Fruit fly (Drosophila melanogaster) whole organism, embryonic: ENCODE measurements around the gene teq.

Experiments
- Ada2b ChIP-seq: fragments of 200-800 bp; sonication (Bioruptor generic); IDR thresholded peaks from 2 replicates; pipeline ENCODE4 v1.3.6; 2022; ENCODE audit warnings: missing biosample characterization, missing genetic modification characterization
- Awh ChIP-seq: fragments of 200-800 bp; sonication (Bioruptor generic); IDR thresholded peaks from 2 replicates; pipeline ENCODE4, ENCODE4 v1.3.6; 2022; ENCODE audit warnings: missing biosample characterization, missing genetic modification characterization
- CG10147 ChIP-seq: fragments of 200-800 bp; sonication (Bioruptor generic); optimal IDR thresholded peaks from 2 replicates; lab custom pipeline; 2019; ENCODE audit warnings: missing biosample characterization, mild to moderate bottlenecking, missing genetic modification characterization, moderate library complexity
- CG10979 ChIP-seq: fragments of 200-800 bp; sonication (Bioruptor generic); optimal IDR thresholded peaks from 2 replicates; lab custom pipeline; 2018; ENCODE audit warnings: missing biosample characterization, mild to moderate bottlenecking, missing genetic modification characterization, moderate library complexity
- CG12104 ChIP-seq: fragments of 200-800 bp; sonication (Bioruptor generic); optimal IDR thresholded peaks from 3 replicates; lab custom pipeline; 2016; ENCODE audit warnings: missing biosample characterization, missing genetic modification characterization
- CG12155 ChIP-seq: fragments of 200-800 bp; sonication (Bioruptor generic); optimal IDR thresholded peaks from 3 replicates; lab custom pipeline; 2016; ENCODE audit warnings: missing biosample characterization, missing genetic modification characterization
- CG13775 ChIP-seq: fragments of 200-800 bp; sonication (Bioruptor generic); optimal IDR thresholded peaks from 3 replicates; lab custom pipeline; 2017; ENCODE audit warnings: missing biosample characterization, mild to moderate bottlenecking, missing genetic modification characterization
- CG14441 ChIP-seq: fragments of 200-800 bp; sonication (Bioruptor generic); IDR thresholded peaks from 2 replicates; pipeline ENCODE4 v1.3.6; 2022; ENCODE audit warnings: missing biosample characterization, missing genetic modification characterization
- CG17568 ChIP-seq: fragments of 200-800 bp; sonication (Bioruptor generic); optimal IDR thresholded peaks from 2 replicates; lab custom pipeline; 2018; ENCODE audit warnings: missing biosample characterization, mild to moderate bottlenecking, missing genetic modification characterization, moderate library complexity
- CG1832 ChIP-seq: fragments of 200-800 bp; sonication (Bioruptor generic); optimal IDR thresholded peaks from 2 replicates; lab custom pipeline; 2017; ENCODE audit warnings: missing biosample characterization, mild to moderate bottlenecking, missing genetic modification characterization, inconsistent platforms
- CG33213 ChIP-seq: fragments of 200-800 bp; sonication (Bioruptor generic); optimal IDR thresholded peaks from 3 replicates; lab custom pipeline; 2016; ENCODE audit warnings: missing biosample characterization, missing genetic modification characterization
- CG33557 ChIP-seq: fragments of 200-800 bp; sonication (Bioruptor generic); optimal IDR thresholded peaks from 2 replicates; lab custom pipeline; 2019; ENCODE audit warnings: missing biosample characterization, mild to moderate bottlenecking, missing genetic modification characterization, moderate library complexity
- CG3407 ChIP-seq: fragments of 200-800 bp; sonication (Bioruptor generic); optimal IDR thresholded peaks from 2 replicates; lab custom pipeline; 2018; ENCODE audit warnings: missing biosample characterization, mild to moderate bottlenecking, missing genetic modification characterization
- CG3847 ChIP-seq: fragments of 200-800 bp; sonication (Bioruptor generic); IDR thresholded peaks from 2 replicates; pipeline ENCODE4 v1.3.6; 2022; ENCODE audit warnings: missing biosample characterization, missing genetic modification characterization
- CG7786 ChIP-seq: fragments of 200-800 bp; sonication (Bioruptor generic); optimal IDR thresholded peaks from 2 replicates; lab custom pipeline; 2016; ENCODE audit warnings: missing biosample characterization, missing genetic modification characterization
- CG7963 ChIP-seq: fragments of 200-800 bp; sonication (Bioruptor generic); IDR thresholded peaks from 3 replicates; pipeline ENCODE4 v1.3.6; 2022; ENCODE audit warnings: missing biosample characterization, missing genetic modification characterization; ENCODE audit not compliant: partially characterized antibody
- CG8089 ChIP-seq: fragments of 200-800 bp; sonication (Bioruptor generic); optimal IDR thresholded peaks from 3 replicates; lab custom pipeline; 2016; ENCODE audit warnings: missing biosample characterization, missing genetic modification characterization
- CG8924 ChIP-seq: fragments of 200-800 bp; optimal IDR thresholded peaks from 3 replicates; lab custom pipeline; 2019; ENCODE audit warnings: missing biosample characterization, mild to moderate bottlenecking, missing genetic modification characterization, moderate library complexity
- CG9609 ChIP-seq: fragments of 200-800 bp; sonication (Bioruptor generic); optimal IDR thresholded peaks from 3 replicates; lab custom pipeline; 2016; ENCODE audit warnings: missing biosample characterization, missing genetic modification characterization
- CkIIα-i1 ChIP-seq: fragments of 200-800 bp; sonication (Bioruptor generic); IDR thresholded peaks from 2 replicates; pipeline ENCODE4 v1.3.6; 2022; ENCODE audit warnings: missing biosample characterization, missing genetic modification characterization
- Dip3 ChIP-seq: fragments of 200-800 bp; sonication (Bioruptor generic); optimal IDR thresholded peaks from 3 replicates; lab custom pipeline; 2016; ENCODE audit warnings: missing biosample characterization, missing genetic modification characterization
- Drgx ChIP-seq: fragments of 200-800 bp; sonication (Bioruptor generic); IDR thresholded peaks from 2 replicates; pipeline ENCODE4 v1.3.6; 2022; ENCODE audit warnings: missing biosample characterization, missing genetic modification characterization
- Eip74EF ChIP-seq, 2 experiments: fragments of 200-800 bp in 1 of 2; fragments of >200 bp in 1 of 2; sonication (Bioruptor generic) in 1 of 2; optimal IDR thresholded peaks; 2 replicates each; lab custom pipeline; 2017 to 2019; ENCODE audit warnings: missing biosample characterization in 2 of 2, missing genetic modification characterization in 2 of 2, mild to moderate bottlenecking in 1 of 2, moderate library complexity in 1 of 2
- H15 ChIP-seq: fragments of 200-800 bp; sonication (Bioruptor generic); IDR thresholded peaks from 3 replicates; pipeline ENCODE4 v1.3.6; 2022; ENCODE audit warnings: missing biosample characterization, missing genetic modification characterization
- HLH4C ChIP-seq: fragments of 200-800 bp; sonication (Bioruptor generic); IDR thresholded peaks from 3 replicates; pipeline ENCODE4 v1.3.6; 2022; ENCODE audit warnings: missing biosample characterization, missing genetic modification characterization; ENCODE audit not compliant: partially characterized antibody
- HmgZ ChIP-seq: fragments of 200-800 bp; sonication (Bioruptor generic); optimal IDR thresholded peaks from 2 replicates; lab custom pipeline; 2018; ENCODE audit warnings: missing biosample characterization, mild to moderate bottlenecking, missing genetic modification characterization
- Hmx ChIP-seq: fragments of 200-800 bp; sonication (Bioruptor generic); optimal IDR thresholded peaks from 2 replicates; lab custom pipeline; 2016; ENCODE audit warnings: missing biosample characterization, missing genetic modification characterization
- Hr3 ChIP-seq: fragments of 200-800 bp; sonication (Bioruptor generic); optimal IDR thresholded peaks from 3 replicates; lab custom pipeline; 2016; ENCODE audit warnings: missing biosample characterization, missing genetic modification characterization
- Optix ChIP-seq: fragments of 200-800 bp; sonication (Bioruptor generic); IDR thresholded peaks from 3 replicates; pipeline ENCODE4 v1.3.6; 2022; ENCODE audit warnings: missing biosample characterization, missing genetic modification characterization
- YL-1 ChIP-seq: fragments of 200-800 bp; sonication (Bioruptor generic); optimal IDR thresholded peaks from 3 replicates; lab custom pipeline; 2017; ENCODE audit warnings: missing biosample characterization, mild to moderate bottlenecking, missing genetic modification characterization
- amos ChIP-seq: fragments of 200-800 bp; sonication (Bioruptor generic); IDR thresholded peaks from 2 replicates; pipeline ENCODE4 v1.3.6; 2022; ENCODE audit warnings: missing biosample characterization, missing genetic modification characterization; ENCODE audit not compliant: partially characterized antibody
- bigmax ChIP-seq: fragments of 200-800 bp; sonication (Bioruptor generic); optimal IDR thresholded peaks from 2 replicates; lab custom pipeline; 2018; ENCODE audit warnings: missing biosample characterization, mild to moderate bottlenecking, missing genetic modification characterization
- caup ChIP-seq: fragments of 200-800 bp; sonication (Bioruptor generic); optimal IDR thresholded peaks from 3 replicates; lab custom pipeline; 2017; ENCODE audit warnings: missing biosample characterization, mild to moderate bottlenecking, missing genetic modification characterization, moderate library complexity; ENCODE audit not compliant: severe bottlenecking
- dan ChIP-seq: fragments of 200-800 bp; sonication (Bioruptor generic); IDR thresholded peaks from 2 replicates; pipeline ENCODE4 v1.3.6; 2022; ENCODE audit warnings: missing biosample characterization, missing genetic modification characterization
- emc ChIP-seq: fragments of 200-800 bp; sonication (Bioruptor generic); optimal IDR thresholded peaks from 2 replicates; lab custom pipeline; 2016; ENCODE audit warnings: missing biosample characterization, missing genetic modification characterization
- fd96Cb ChIP-seq: fragments of 200-800 bp; sonication (Bioruptor generic); optimal IDR thresholded peaks from 2 replicates; lab custom pipeline; 2018; ENCODE audit warnings: missing biosample characterization, mild to moderate bottlenecking, missing genetic modification characterization, moderate library complexity
- gce ChIP-seq: fragments of 200-800 bp; sonication (Bioruptor generic); IDR thresholded peaks from 3 replicates; pipeline ENCODE4 v1.3.6; 2022; ENCODE audit warnings: missing biosample characterization, missing genetic modification characterization
- h ChIP-seq: fragments of >200 bp; optimal IDR thresholded peaks from 2 replicates; lab custom pipeline; 2017
- hb ChIP-seq: fragments of 200-800 bp; sonication (Bioruptor generic); IDR thresholded peaks from 3 replicates; pipeline ENCODE4 v1.3.6; 2022; ENCODE audit warnings: missing biosample characterization, missing genetic modification characterization; ENCODE audit not compliant: partially characterized antibody
- hbn ChIP-seq: fragments of 200-800 bp; sonication (Bioruptor generic); IDR thresholded peaks from 2 replicates; pipeline ENCODE4 v1.3.6; 2022; ENCODE audit warnings: missing biosample characterization, missing genetic modification characterization; ENCODE audit not compliant: partially characterized antibody
- kni ChIP-seq: fragments of 200-800 bp; sonication (Bioruptor generic); optimal IDR thresholded peaks from 3 replicates; lab custom pipeline; 2017; ENCODE audit warnings: mild to moderate bottlenecking, missing biosample characterization, missing genetic modification reagents, missing genetic modification characterization
- p53 ChIP-seq: fragments of 200-800 bp; sonication (Bioruptor generic); optimal IDR thresholded peaks from 2 replicates; lab custom pipeline; 2016; ENCODE audit warnings: missing biosample characterization, missing genetic modification characterization
- pita ChIP-seq: fragments of 200-800 bp; sonication (Bioruptor generic); optimal IDR thresholded peaks from 2 replicates; lab custom pipeline; 2017; ENCODE audit warnings: missing biosample characterization, mild to moderate bottlenecking, missing genetic modification characterization
- pum ChIP-seq: fragments of 200-800 bp; sonication (Bioruptor generic); optimal IDR thresholded peaks from 2 replicates; lab custom pipeline; 2016; ENCODE audit warnings: missing biosample characterization, missing genetic modification characterization
- ranshi ChIP-seq: fragments of 200-800 bp; sonication (Bioruptor generic); IDR thresholded peaks from 2 replicates; pipeline ENCODE4 v1.3.6; 2022; ENCODE audit warnings: missing biosample characterization, missing genetic modification characterization
- ro ChIP-seq: fragments of 200-800 bp; sonication (Bioruptor generic); IDR thresholded peaks from 2 replicates; pipeline ENCODE4 v1.3.6; 2022; ENCODE audit warnings: missing biosample characterization, missing genetic modification characterization
- ssp ChIP-seq: fragments of 200-800 bp; sonication (Bioruptor generic); IDR thresholded peaks from 2 replicates; pipeline ENCODE4 v1.3.6; 2022; ENCODE audit warnings: missing biosample characterization, missing genetic modification characterization
- stc ChIP-seq: fragments of 200-800 bp; sonication (Bioruptor generic); IDR thresholded peaks from 2 replicates; pipeline ENCODE4 v1.3.6; 2022; ENCODE audit warnings: missing biosample characterization, missing genetic modification characterization
- vvl ChIP-seq: fragments of 200-800 bp; sonication (Bioruptor generic); IDR thresholded peaks from 2 replicates; pipeline ENCODE4 v1.3.6; 2022; ENCODE audit warnings: missing biosample characterization, missing genetic modification characterization
- yki ChIP-seq: fragments of >200 bp; optimal IDR thresholded peaks from 3 replicates; lab custom pipeline; 2018
- z ChIP-seq: fragments of 200-800 bp; sonication (Bioruptor generic); IDR thresholded peaks from 3 replicates; pipeline ENCODE4 v1.3.6; 2022; ENCODE audit warnings: missing biosample characterization, missing genetic modification characterization
- zf30C ChIP-seq: fragments of 200-800 bp; sonication (Bioruptor generic); optimal IDR thresholded peaks from 3 replicates; lab custom pipeline; 2018; ENCODE audit warnings: missing biosample characterization, mild to moderate bottlenecking, missing genetic modification characterization

teq gene

DNA sequence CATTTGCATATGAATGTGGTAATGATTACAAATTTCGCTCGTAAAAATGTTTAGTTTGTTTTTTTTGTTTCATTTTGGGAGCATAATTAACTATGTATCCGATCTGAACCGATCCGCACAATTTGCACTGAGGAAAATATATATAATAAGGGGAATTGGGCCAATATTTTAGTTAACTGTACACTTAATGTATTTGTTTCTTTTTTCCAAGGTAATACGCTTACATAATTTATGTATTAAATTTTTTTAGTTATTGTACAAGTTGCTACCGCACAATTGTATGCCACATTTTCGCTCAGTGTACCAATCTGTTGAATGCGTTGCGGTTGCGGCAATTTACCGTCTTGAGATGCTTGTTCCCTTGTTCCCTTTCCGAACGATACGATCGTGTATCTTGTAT, 48.8 kb upstream of the teq start (continued):
- no peak for TF ChIP-seq HLH4C (GFP tag; lab: Robert Waterston, UW)
- TF ChIP-seq amos (GFP tag; lab: Robert Waterston, UW): no peak
- TF ChIP-seq ranshi: peak; percentile 87
- TF ChIP-seq CG3847 (GFP tag; lab: Robert Waterston, UW): peak; percentile 73
- peak; percentile 79 for TF ChIP-seq pum (GFP tag; lab: Kevin White, UChicago)
- TF ChIP-seq fd96Cb (tag; lab: Kevin White, UChicago): peak; percentile 88
- TF ChIP-seq YL-1 (GFP tag; lab: Kevin White, UChicago): no peak
- TF ChIP-seq CG12155 (GFP tag; lab: Kevin White, UChicago): peak; percentile 72
- TF ChIP-seq Hr3: peak; percentile 81
- TF ChIP-seq Drgx (GFP tag; lab: Robert Waterston, UW): no peak
- no peak for TF ChIP-seq p53
- peak; percentile 60 for TF ChIP-seq CG9609 (GFP tag; lab: Kevin White, UChicago)
- TF ChIP-seq CG3407 (GFP tag; lab: Kevin White, UChicago): peak; percentile 76
- TF ChIP-seq CG12104 (GFP tag; lab: Kevin White, UChicago): peak; percentile 74
- peak; percentile 75 for TF ChIP-seq CG8089 (GFP tag; lab: Kevin White, UChicago)
- TF ChIP-seq CG17568 (GFP tag; lab: Kevin White, UChicago): peak; percentile 65
- TF ChIP-seq dan (GFP tag; lab: Robert Waterston, UW): peak; percentile 67
- no peak for TF ChIP-seq CG7963 (GFP tag; lab: Robert Waterston, UW)
- TF ChIP-seq CG10979 (tag; lab: Kevin White, UChicago): peak; percentile 87
- peak; percentile 90 for TF ChIP-seq CG14441
- TF ChIP-seq Dip3 (GFP tag; lab: Kevin White, UChicago): peak; percentile 69
- peak; percentile 69 for TF ChIP-seq Awh (GFP tag; lab: Robert Waterston, UW)
- no peak for TF ChIP-seq hb (GFP tag; lab: Robert Waterston, UW)
- peak; percentile 72; the same call in 2 of the 3 replicates for TF ChIP-seq z (GFP tag; lab: Robert Waterston, UW)
- peak; percentile 67 for TF ChIP-seq Hmx (GFP tag; lab: Kevin White, UChicago)
- peak; percentile 59 for TF ChIP-seq zf30C (GFP tag; lab: Kevin White, UChicago)
- peak; percentile 92 for TF ChIP-seq H15 (GFP tag; lab: Robert Waterston, UW)
- no peak for TF ChIP-seq kni (GFP tag; lab: Kevin White, UChicago)
- no peak for TF ChIP-seq pita
- TF ChIP-seq Optix: peak; percentile 75
- TF ChIP-seq CkIIα-i1 (GFP tag; lab: Robert Waterston, UW): no peak
- TF ChIP-seq emc (GFP tag; lab: Kevin White, UChicago): peak; percentile 27
- no peak for TF ChIP-seq hbn (GFP tag; lab: Robert Waterston, UW)
- TF ChIP-seq Ada2b (GFP tag; lab: Robert Waterston, UW): peak; percentile 94
- no peak for TF ChIP-seq yki (lab: Kevin White, UChicago)
- peak; percentile 81 for TF ChIP-seq ssp (GFP tag; lab: Robert Waterston, UW)
- TF ChIP-seq CG1832 (GFP tag; lab: Kevin White, UChicago): no peak
- TF ChIP-seq CG33213 (GFP tag; lab: Kevin White, UChicago): peak; percentile 78
- TF ChIP-seq CG10147 (GFP tag; lab: Kevin White, UChicago): peak; percentile 60
- TF ChIP-seq Eip74EF (GFP tag; optimal IDR thresholded peaks at IDR 0.05; lab: Kevin White, UChicago): peak in 1 of 2 experiments; percentile 64
- TF ChIP-seq CG33557 (GFP tag; lab: Kevin White, UChicago): peak; percentile 58
- peak; percentile 76 for TF ChIP-seq ro (GFP tag; lab: Robert Waterston, UW)
- TF ChIP-seq CG8924 (tag; lab: Kevin White, UChicago): peak; percentile 85
- TF ChIP-seq gce (GFP tag; lab: Robert Waterston, UW): peak; percentile 78
- peak; percentile 66 for TF ChIP-seq CG7786 (GFP tag; lab: Kevin White, UChicago)
- TF ChIP-seq bigmax (GFP tag; lab: Kevin White, UChicago): no peak
- peak; percentile 74 for TF ChIP-seq caup (GFP tag; lab: Kevin White, UChicago)
- TF ChIP-seq h: no peak
- peak; percentile 64 for TF ChIP-seq HmgZ (tag; lab: Kevin White, UChicago)
- peak; percentile 65 for TF ChIP-seq CG13775 (GFP tag; lab: Kevin White, UChicago)
- TF ChIP-seq vvl (GFP tag; lab: Robert Waterston, UW): peak; percentile 95
- peak; percentile 91 for TF ChIP-seq stc (GFP tag; lab: Robert Waterston, UW)
